Fruit fly (Drosophila melanogaster): ENCODE data around the gene CG46460.

CG46460 gene

DNA sequence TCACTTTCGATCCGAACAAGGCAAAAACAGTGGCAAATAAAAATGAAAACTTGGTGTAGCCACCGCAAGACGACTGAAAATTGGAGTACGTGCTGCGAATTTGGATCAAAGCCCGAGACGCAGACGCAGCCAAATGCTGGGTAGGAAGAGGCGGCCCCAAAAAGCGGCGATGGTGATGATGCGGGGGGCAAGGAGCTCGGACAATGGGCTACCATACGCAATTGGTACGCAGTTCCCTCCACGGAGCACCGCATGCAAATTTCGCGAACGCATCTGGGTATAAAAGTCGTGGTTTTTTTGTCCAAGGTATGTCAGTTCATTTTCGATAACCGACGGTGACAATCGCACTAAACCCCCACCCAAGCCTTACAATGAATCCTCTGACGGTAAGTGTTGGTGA lies 12.0 kb downstream of the CG46460 start, which contains the start of gene Cpr64Ad:
TSS of gene Cpr64Ad (plus strand) at position 301 of the 400 bp plus-strand sequence.
- TF ChIP-seq CG5204 (GFP tag; optimal IDR thresholded peaks at IDR 0.05) = no peak
- TF ChIP-seq Hr96 (GFP tag; optimal IDR thresholded peaks at IDR 0.05) = no peak
- TF ChIP-seq CG14711 (tag; optimal IDR thresholded peaks at IDR 0.05) = no peak
- TF ChIP-seq CG11617 (GFP tag; optimal IDR thresholded peaks at IDR 0.05) = no peak
- TF ChIP-seq tj (GFP tag; optimal IDR thresholded peaks at IDR 0.05) = no peak
- TF ChIP-seq Clk (GFP tag; optimal IDR thresholded peaks at IDR 0.05) = no peak
- TF ChIP-seq cnc (optimal IDR thresholded peaks at IDR 0.05) = no peak
- no peak for TF ChIP-seq cic (GFP tag; optimal IDR thresholded peaks at IDR 0.05)
- no peak for TF ChIP-seq pad (GFP tag; optimal IDR thresholded peaks at IDR 0.05)
- no peak for TF ChIP-seq CG7101 (tag; optimal IDR thresholded peaks at IDR 0.05)
- TF ChIP-seq CG1620 (GFP tag; optimal IDR thresholded peaks at IDR 0.05) = no peak
- TF ChIP-seq CG7045 (GFP tag; optimal IDR thresholded peaks at IDR 0.05) = no peak
- no peak for TF ChIP-seq Mnt (GFP tag; optimal IDR thresholded peaks at IDR 0.05)

DNA sequence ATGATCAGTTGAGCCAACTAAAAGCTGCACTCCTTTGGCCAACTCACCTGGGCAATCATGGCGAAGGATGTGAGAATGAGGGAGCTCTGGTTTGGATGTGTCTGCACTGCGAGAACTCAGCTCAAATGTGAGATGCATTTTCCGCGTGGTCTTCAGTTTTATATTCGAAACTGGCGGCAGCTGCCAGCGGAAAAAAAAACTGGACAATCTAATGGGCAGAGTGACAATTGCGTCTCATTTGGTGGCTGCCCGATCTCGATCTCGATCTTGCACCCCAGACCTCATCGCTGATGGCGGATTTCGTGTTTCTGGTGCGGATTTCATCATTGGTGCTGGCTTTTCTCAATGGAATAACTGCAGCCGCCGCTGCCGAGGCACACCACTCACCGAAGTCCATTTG lies 14.3 kb downstream of the CG46460 start, which contains the start of gene Cpr64Ac:
TSS of gene Cpr64Ac (minus strand) at position 101 of the 400 bp plus-strand sequence.
- no peak for TF ChIP-seq pad (GFP tag; optimal IDR thresholded peaks at IDR 0.05)
- TF ChIP-seq Clk (GFP tag; optimal IDR thresholded peaks at IDR 0.05) = no peak
- TF ChIP-seq CG33017 (tag; optimal IDR thresholded peaks at IDR 0.05) = no peak
- TF ChIP-seq CG1620 (GFP tag; optimal IDR thresholded peaks at IDR 0.05) = no peak
- no peak for TF ChIP-seq CG11617 (GFP tag; optimal IDR thresholded peaks at IDR 0.05)
- no peak for TF ChIP-seq Hr96 (GFP tag; optimal IDR thresholded peaks at IDR 0.05)
- no peak for TF ChIP-seq tj (GFP tag; optimal IDR thresholded peaks at IDR 0.05)
- no peak for TF ChIP-seq bab1 (GFP tag; optimal IDR thresholded peaks at IDR 0.05)
- TF ChIP-seq Mnt (GFP tag; optimal IDR thresholded peaks at IDR 0.05) = no peak
- no peak for TF ChIP-seq CG7045 (GFP tag; optimal IDR thresholded peaks at IDR 0.05)

DNA sequence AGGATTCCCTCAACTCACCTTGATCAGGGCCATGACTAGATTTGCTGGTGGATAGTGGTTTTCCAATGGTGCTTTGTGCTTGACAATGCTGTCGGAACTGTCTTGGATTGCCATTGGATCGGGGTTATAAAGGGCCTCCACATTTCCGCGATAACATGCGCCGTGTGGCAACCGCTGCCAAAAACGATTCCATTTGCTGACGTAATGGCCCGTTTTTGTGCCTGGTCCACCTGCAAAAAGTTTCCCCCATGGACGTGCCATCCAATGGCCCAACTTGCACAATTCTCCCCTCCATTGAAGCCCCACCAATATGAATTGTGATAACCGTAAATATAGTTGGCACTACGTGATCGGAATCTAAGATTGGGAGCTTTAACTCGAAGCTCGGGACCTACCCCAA lies 15.7 kb downstream of the CG46460 start, which contains the start of gene Cpr64Ab:
TSS of gene Cpr64Ab (minus strand) at position 101 of the 400 bp plus-strand sequence.
- TF ChIP-seq CG14711 (tag; optimal IDR thresholded peaks at IDR 0.05) = no peak
- no peak for TF ChIP-seq ovo (GFP tag; optimal IDR thresholded peaks at IDR 0.05)
- TF ChIP-seq tj (GFP tag; optimal IDR thresholded peaks at IDR 0.05) = no peak
- TF ChIP-seq toe (GFP tag; optimal IDR thresholded peaks at IDR 0.05) = no peak
- no peak for TF ChIP-seq pad (GFP tag; optimal IDR thresholded peaks at IDR 0.05)
- TF ChIP-seq Mnt (GFP tag; optimal IDR thresholded peaks at IDR 0.05) = no peak
- no peak for TF ChIP-seq CG7045 (GFP tag; optimal IDR thresholded peaks at IDR 0.05)
- TF ChIP-seq Crg-1 (GFP tag; optimal IDR thresholded peaks at IDR 0.05) = no peak
- no peak for TF ChIP-seq CG5204 (GFP tag; optimal IDR thresholded peaks at IDR 0.05)
- no peak for TF ChIP-seq CG1620 (GFP tag; optimal IDR thresholded peaks at IDR 0.05)
- no peak for TF ChIP-seq CG7101 (tag; optimal IDR thresholded peaks at IDR 0.05)
- no peak for TF ChIP-seq Clk (GFP tag; optimal IDR thresholded peaks at IDR 0.05)
- TF ChIP-seq kay (GFP tag; ENCODE audit: borderline replicate concordance) = no peak
- TF ChIP-seq CG33017 (tag; optimal IDR thresholded peaks at IDR 0.05) = no peak
- no peak for TF ChIP-seq bab1 (GFP tag; optimal IDR thresholded peaks at IDR 0.05)
- no peak for TF ChIP-seq cic (GFP tag; optimal IDR thresholded peaks at IDR 0.05)
- no peak for TF ChIP-seq Hr96 (GFP tag; optimal IDR thresholded peaks at IDR 0.05)

DNA sequence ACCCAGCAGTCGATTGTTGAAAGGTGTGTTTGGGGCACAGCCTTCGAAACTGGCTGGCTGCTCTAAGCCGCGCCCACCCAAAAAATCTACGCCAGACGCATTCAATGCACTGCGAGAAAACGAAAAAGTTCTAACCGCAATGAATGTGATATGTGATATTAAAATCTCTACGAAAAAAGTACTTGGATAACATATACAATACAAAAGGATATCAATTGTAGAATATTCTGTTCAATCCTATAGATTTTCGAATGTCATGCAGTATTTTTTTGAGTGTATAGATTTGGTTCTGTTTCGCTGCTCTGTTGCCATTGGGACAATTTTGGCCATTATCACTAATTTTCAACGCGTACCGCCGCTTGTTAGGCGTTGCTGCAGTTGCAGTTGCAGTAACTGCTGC lies 17.4 kb downstream of the CG46460 start:
- TF ChIP-seq CG14711 (tag; optimal IDR thresholded peaks at IDR 0.05) (no peak), cic (GFP tag; optimal IDR thresholded peaks at IDR 0.05) (no peak), CG12768 (GFP tag; optimal IDR thresholded peaks at IDR 0.05) (no peak), bab1 (GFP tag; optimal IDR thresholded peaks at IDR 0.05) (no peak), Mnt (GFP tag; optimal IDR thresholded peaks at IDR 0.05) (no peak), kay (GFP tag; ENCODE audit: borderline replicate concordance) (no peak), Hr96 (GFP tag; optimal IDR thresholded peaks at IDR 0.05) (no peak), tj (GFP tag; optimal IDR thresholded peaks at IDR 0.05) (no peak), ovo (GFP tag; optimal IDR thresholded peaks at IDR 0.05) (no peak), Crg-1 (GFP tag; optimal IDR thresholded peaks at IDR 0.05) (no peak), CG5204 (GFP tag; optimal IDR thresholded peaks at IDR 0.05) (no peak), pad (GFP tag; optimal IDR thresholded peaks at IDR 0.05) (no peak), cnc (optimal IDR thresholded peaks at IDR 0.05) (no peak), CG11617 (GFP tag; optimal IDR thresholded peaks at IDR 0.05) (no peak), CG7101 (tag; optimal IDR thresholded peaks at IDR 0.05) (no peak), CG33017 (tag; optimal IDR thresholded peaks at IDR 0.05) (no peak), Clk (GFP tag; optimal IDR thresholded peaks at IDR 0.05) (no peak), CG7045 (GFP tag; optimal IDR thresholded peaks at IDR 0.05) (no peak), CG1620 (GFP tag; optimal IDR thresholded peaks at IDR 0.05) (no peak)

DNA sequence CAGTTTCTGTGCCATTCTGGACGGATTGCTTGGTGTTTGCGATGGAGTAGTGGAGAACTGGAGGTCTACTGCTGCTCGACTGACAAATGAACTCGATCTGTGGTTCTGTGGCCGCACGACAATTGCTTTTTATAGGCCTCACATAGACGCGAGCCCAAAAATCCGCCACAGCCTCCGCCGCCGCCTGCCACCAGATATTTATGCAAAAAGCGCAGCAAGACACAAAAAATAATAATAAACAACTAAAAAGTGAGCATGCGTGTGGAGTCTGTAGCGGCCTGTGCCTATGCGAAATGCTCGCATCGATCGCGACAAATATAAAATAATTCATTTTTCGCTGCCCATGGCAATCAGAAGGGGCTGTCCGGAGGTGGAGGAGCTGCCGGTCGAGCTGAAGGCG lies 18.0 kb downstream of the CG46460 start, which contains the start of gene Cpr64Aa:
TSS of gene Cpr64Aa (minus strand) at position 101 of the 400 bp plus-strand sequence.
- TF ChIP-seq Hr96 (GFP tag; optimal IDR thresholded peaks at IDR 0.05) (no peak), cnc (optimal IDR thresholded peaks at IDR 0.05) (no peak), Mnt (GFP tag; optimal IDR thresholded peaks at IDR 0.05) (no peak), CG5204 (GFP tag; optimal IDR thresholded peaks at IDR 0.05) (no peak), Crg-1 (GFP tag; optimal IDR thresholded peaks at IDR 0.05) (no peak), pad (GFP tag; optimal IDR thresholded peaks at IDR 0.05) (no peak)

DNA sequence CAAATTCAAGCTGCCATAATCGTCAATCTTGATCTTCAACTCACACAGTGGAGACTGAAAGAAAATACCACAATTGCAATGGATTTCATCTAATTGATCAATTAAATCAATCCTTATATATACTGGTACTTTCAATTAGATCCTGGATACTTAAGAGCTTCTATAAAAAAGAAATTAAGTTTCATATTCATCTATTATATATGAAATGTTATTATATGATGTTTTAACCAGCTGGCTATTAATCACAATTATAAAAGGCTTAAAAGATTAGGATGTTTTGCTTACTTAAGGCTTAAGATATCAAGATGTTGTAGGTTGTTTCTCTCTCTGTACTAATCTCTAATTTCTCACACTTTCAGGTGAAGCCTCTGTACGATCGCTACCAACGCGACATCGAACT lies 22.2 kb downstream of the CG46460 start:
- no peak for TF ChIP-seq bab1 (GFP tag; optimal IDR thresholded peaks at IDR 0.05)
- no peak for TF ChIP-seq kay (GFP tag; ENCODE audit: borderline replicate concordance)
- no peak for TF ChIP-seq ovo (GFP tag; optimal IDR thresholded peaks at IDR 0.05)
- no peak for TF ChIP-seq Clk (GFP tag; optimal IDR thresholded peaks at IDR 0.05)
- TF ChIP-seq Mnt (GFP tag; optimal IDR thresholded peaks at IDR 0.05) = no peak
- TF ChIP-seq CG11617 (GFP tag; optimal IDR thresholded peaks at IDR 0.05) = no peak
- no peak for TF ChIP-seq cic (GFP tag; optimal IDR thresholded peaks at IDR 0.05)
- no peak for TF ChIP-seq CG12768 (GFP tag; optimal IDR thresholded peaks at IDR 0.05)
- no peak for TF ChIP-seq tj (GFP tag; optimal IDR thresholded peaks at IDR 0.05)
- no peak for TF ChIP-seq CG5204 (GFP tag; optimal IDR thresholded peaks at IDR 0.05)
- no peak for TF ChIP-seq Crg-1 (GFP tag; optimal IDR thresholded peaks at IDR 0.05)
- no peak for TF ChIP-seq CG33017 (tag; optimal IDR thresholded peaks at IDR 0.05)
- no peak for TF ChIP-seq CG1620 (GFP tag; optimal IDR thresholded peaks at IDR 0.05)
- no peak for TF ChIP-seq CG7101 (tag; optimal IDR thresholded peaks at IDR 0.05)
- TF ChIP-seq Hr96 (GFP tag; optimal IDR thresholded peaks at IDR 0.05) = no peak
- TF ChIP-seq toe (GFP tag; optimal IDR thresholded peaks at IDR 0.05) = no peak
